Fruit fly (Drosophila melanogaster): Measurements from ENCODE around the gene PGRP-SB2.

DNA sequence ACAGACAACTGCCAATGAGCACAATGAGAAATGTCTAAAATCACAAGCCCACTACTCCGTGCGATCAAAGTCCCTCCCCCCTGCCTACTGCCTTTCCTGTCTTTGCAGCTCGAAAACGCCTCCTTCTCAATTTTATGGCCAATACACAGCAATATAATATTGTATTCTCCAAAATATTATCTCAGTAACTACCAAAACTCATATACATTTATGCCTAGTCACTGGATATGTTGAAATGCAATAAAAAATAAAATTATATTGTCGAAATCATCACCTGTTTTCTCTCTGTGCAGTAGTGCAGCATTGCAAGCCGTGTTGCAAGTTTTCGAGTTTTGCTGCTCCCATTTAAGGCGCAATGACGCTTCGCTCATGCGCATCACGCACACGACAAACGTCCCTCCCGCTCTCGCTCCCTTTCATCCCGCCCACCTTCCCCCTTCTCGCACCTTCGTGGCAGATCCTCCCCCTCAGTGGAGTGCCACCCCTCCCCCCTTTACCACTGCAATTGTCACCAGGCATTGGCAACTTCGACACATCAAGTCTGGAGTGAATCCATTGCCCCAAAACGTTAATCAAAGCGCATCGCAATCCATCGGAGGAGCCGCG, 32.3 kb downstream of the PGRP-SB2 start:
- TF ChIP-seq Dll (optimal IDR thresholded peaks at IDR 0.05): no peak
- no peak for TF ChIP-seq usp (GFP tag; optimal IDR thresholded peaks at IDR 0.05)

Measured in whole organism.